Worm (Caenorhabditis elegans): ENCODE results near the gene sdz-23.
A peak's percentile ranks its signal among the peaks of the same experiment; 100 is the strongest.

sdz-23 gene

DNA sequence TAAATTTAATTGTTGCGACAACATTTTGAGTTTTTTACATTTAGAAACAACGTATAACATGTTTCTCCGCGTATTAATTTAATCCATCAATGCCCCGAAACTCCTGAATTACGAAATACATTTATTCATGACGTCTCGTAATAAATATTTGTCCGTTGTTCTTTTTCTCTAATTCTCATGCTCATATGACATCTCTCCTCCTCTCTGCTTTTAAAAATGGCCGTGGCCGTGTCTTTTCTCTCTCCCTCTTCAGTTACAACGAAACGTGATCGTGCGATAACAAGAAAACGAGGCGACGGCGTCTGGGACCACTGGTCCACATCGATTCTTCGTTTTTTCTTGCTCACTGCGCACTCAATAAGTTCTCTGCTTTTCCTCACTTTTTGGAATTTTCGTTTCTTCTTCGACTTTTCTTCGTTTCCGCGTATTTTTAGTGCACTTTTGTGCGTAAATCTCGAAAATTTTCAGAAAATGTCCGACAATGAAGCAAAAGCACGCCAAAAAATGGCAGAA is 30.8 kb downstream of the sdz-23 start, which contains the start of gene snap-1 (continued):
- TF ChIP-seq snu-23 (GFP tag; optimal IDR thresholded peaks at IDR 0.05) (peak; percentile 56), unc-62 (GFP tag; optimal IDR thresholded peaks at IDR 0.05) (no peak), jun-1 (tag; optimal IDR thresholded peaks at IDR 0.05) (peak; percentile 28), nhr-20 (tag; optimal IDR thresholded peaks at IDR 0.05) (peak; percentile 14), snpc-4 (tag; optimal IDR thresholded peaks at IDR 0.05) (peak; percentile 27), vab-15 (tag; optimal IDR thresholded peaks at IDR 0.05) (no peak), ceh-90 (tag; optimal IDR thresholded peaks at IDR 0.05) (no peak), elt-3 (tag; optimal IDR thresholded peaks at IDR 0.05) (no peak), dpl-1 (GFP tag; optimal IDR thresholded peaks at IDR 0.05) (peak; percentile 14 to 52 (median 33)), ztf-11 (tag; optimal IDR thresholded peaks at IDR 0.05) (no peak), fos-1 (tag; optimal IDR thresholded peaks at IDR 0.05) (no peak), lir-3 (tag; optimal IDR thresholded peaks at IDR 0.05; ENCODE audit: poor library complexity) (peak; percentile 33), nhr-11 (tag; optimal IDR thresholded peaks at IDR 0.05) (no peak), unc-130 (tag; optimal IDR thresholded peaks at IDR 0.05) (no peak), fkh-4 (tag; optimal IDR thresholded peaks at IDR 0.05; ENCODE audit: borderline replicate concordance) (no peak), xbp-1 (tag; optimal IDR thresholded peaks at IDR 0.05) (peak; percentile 74), grh-1 (GFP tag; IDR thresholded peaks at IDR 0.05) (no peak), lin-14 (GFP tag; optimal IDR thresholded peaks at IDR 0.05) (peak; percentile 95), unc-30 (tag; optimal IDR thresholded peaks at IDR 0.05) (no peak), fkh-8 (tag; optimal IDR thresholded peaks at IDR 0.05) (peak; percentile 85), blmp-1 (tag; optimal IDR thresholded peaks at IDR 0.05) (no peak), nhr-12 (tag; optimal IDR thresholded peaks at IDR 0.05) (no peak), F16B12.6 (tag; optimal IDR thresholded peaks at IDR 0.05) (no peak), tlp-1 (tag; optimal IDR thresholded peaks at IDR 0.05) (no peak), ceh-8 (GFP tag; optimal IDR thresholded peaks at IDR 0.05) (no peak), aha-1 (tag; optimal IDR thresholded peaks at IDR 0.05) (no peak), aly-2 (tag; optimal IDR thresholded peaks at IDR 0.05) (no peak), elt-2 (tag; optimal IDR thresholded peaks at IDR 0.05) (no peak), nhr-85 (tag) (no peak), pax-3 (tag; optimal IDR thresholded peaks at IDR 0.05) (no peak), mab-9 (GFP tag; IDR thresholded peaks at IDR 0.05) (no peak)

DNA sequence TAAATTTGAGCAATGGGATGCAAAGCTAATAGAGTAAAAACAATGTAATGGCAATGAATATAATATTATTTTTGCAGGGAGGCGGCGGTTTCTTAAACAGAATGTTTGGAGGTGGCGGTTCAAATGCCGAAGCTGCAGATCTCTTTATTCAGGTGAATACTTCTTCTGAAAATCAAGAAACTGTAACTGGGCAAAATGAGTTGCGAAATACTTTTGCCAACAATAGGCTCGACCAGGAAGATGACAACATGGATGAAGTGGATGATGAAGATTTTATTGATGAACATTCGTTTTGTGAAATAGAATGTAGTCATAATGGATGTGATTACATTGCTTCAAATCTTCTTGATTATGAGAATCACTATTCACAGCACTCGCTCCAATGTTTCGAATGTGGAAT is 31.4 kb downstream of the sdz-23 start:
- no peak for TF ChIP-seq unc-86 (tag; optimal IDR thresholded peaks at IDR 0.05)
- no peak for TF ChIP-seq ets-5 (GFP tag; IDR thresholded peaks at IDR 0.05)
- no peak for TF ChIP-seq lin-14 (GFP tag; optimal IDR thresholded peaks at IDR 0.05)
- no peak for TF ChIP-seq lir-3 (tag; optimal IDR thresholded peaks at IDR 0.05; ENCODE audit: poor library complexity)
- TF ChIP-seq skn-1 (tag; optimal IDR thresholded peaks at IDR 0.05) = no peak
- no peak for TF ChIP-seq nhr-90 (tag; optimal IDR thresholded peaks at IDR 0.05; ENCODE audit: poor library complexity)
- no peak for TF ChIP-seq nhr-84 (tag; optimal IDR thresholded peaks at IDR 0.05)
- TF ChIP-seq aha-1 (tag; optimal IDR thresholded peaks at IDR 0.05) = no peak
- no peak for TF ChIP-seq isw-1 (GFP tag; IDR thresholded peaks at IDR 0.05)
- no peak for TF ChIP-seq unc-62 (GFP tag; optimal IDR thresholded peaks at IDR 0.05)
- no peak for TF ChIP-seq mep-1 (tag; optimal IDR thresholded peaks at IDR 0.05)
- no peak for TF ChIP-seq vab-15 (tag; optimal IDR thresholded peaks at IDR 0.05)
- no peak for TF ChIP-seq dpl-1 (GFP tag; optimal IDR thresholded peaks at IDR 0.05)
- no peak for TF ChIP-seq ceh-88 (GFP tag; IDR thresholded peaks at IDR 0.05)
- TF ChIP-seq ceh-8 (GFP tag; optimal IDR thresholded peaks at IDR 0.05) = no peak
- TF ChIP-seq mef-2 (tag; optimal IDR thresholded peaks at IDR 0.05) = no peak
- TF ChIP-seq nhr-11 (tag; optimal IDR thresholded peaks at IDR 0.05) = no peak

DNA sequence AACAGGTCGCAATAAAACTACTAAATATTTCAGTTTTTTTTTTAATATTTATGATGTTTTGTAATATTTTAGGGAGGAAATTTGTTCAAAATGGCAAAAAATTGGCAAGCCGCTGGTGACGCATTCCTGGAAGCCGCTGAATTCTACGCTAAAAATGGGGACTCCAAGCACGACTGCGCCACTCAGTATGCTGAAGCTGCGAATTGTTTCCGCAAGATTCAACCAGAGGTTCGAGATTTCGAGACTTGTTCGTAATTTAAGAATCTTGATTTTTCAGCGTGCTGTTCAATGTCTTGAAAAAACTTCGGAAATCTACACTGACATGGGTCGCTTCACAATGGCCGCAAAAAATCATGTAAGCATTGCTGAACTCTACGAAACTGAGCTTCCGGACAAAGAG is 32.2 kb downstream of the sdz-23 start:
- no peak for TF ChIP-seq fkh-4 (tag; optimal IDR thresholded peaks at IDR 0.05; ENCODE audit: borderline replicate concordance)
- TF ChIP-seq unc-62 (GFP tag; optimal IDR thresholded peaks at IDR 0.05) = no peak
- no peak for TF ChIP-seq hpl-2 (GFP tag; optimal IDR thresholded peaks at IDR 0.05)
- no peak for TF ChIP-seq nhr-19 (GFP tag; conservative IDR thresholded peaks at IDR 0.05)
- no peak for TF ChIP-seq zag-1 (tag; optimal IDR thresholded peaks at IDR 0.05)
- no peak for TF ChIP-seq nhr-84 (tag; optimal IDR thresholded peaks at IDR 0.05)
- TF ChIP-seq aha-1 (tag; optimal IDR thresholded peaks at IDR 0.05) = no peak
- TF ChIP-seq grh-1 (GFP tag; IDR thresholded peaks at IDR 0.05) = no peak
- no peak for TF ChIP-seq lin-14 (GFP tag; optimal IDR thresholded peaks at IDR 0.05)
- TF ChIP-seq ztf-11 (tag; optimal IDR thresholded peaks at IDR 0.05) = no peak
- TF ChIP-seq skn-1 (tag; optimal IDR thresholded peaks at IDR 0.05) = no peak
- no peak for TF ChIP-seq unc-30 (tag; optimal IDR thresholded peaks at IDR 0.05)
- TF ChIP-seq tlp-1 (tag; optimal IDR thresholded peaks at IDR 0.05) = no peak
- TF ChIP-seq ceh-63 (GFP tag; optimal IDR thresholded peaks at IDR 0.05) = no peak

All from whole organism, L1 larva.